Worm (Caenorhabditis elegans): ENCODE measurements around the gene nhr-192.

The nhr-192 gene

DNA sequence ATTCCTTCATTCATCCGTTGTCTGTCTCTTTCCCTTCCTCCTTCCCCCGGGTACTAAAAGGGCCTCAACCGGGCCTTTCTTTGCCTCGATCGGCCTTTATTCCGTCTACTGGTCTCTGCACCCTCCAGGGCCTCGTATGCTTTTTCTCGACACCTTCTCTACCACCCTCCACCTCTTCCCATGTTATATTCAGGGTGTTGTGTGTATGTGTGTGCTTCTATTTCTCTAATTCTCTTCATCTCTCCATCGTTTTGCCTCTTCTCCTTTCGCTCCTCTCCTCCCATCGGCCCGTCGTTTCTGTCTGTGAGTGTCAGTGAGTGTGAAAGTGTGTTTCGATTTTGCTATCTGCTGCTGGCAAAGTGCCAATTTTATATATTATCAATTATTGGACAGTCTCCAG is 30.6 kb downstream of the nhr-192 start (continued):
- TF ChIP-seq ceh-6 (GFP tag; optimal IDR thresholded peaks at IDR 0.05) = peak; percentile 25
- no peak for TF ChIP-seq tbx-7 (tag; optimal IDR thresholded peaks at IDR 0.05)
- no peak for TF ChIP-seq npax-4 (tag; optimal IDR thresholded peaks at IDR 0.05)
- no peak for TF ChIP-seq pag-3 (tag; optimal IDR thresholded peaks at IDR 0.05; ENCODE audit: borderline replicate concordance)
- peak; percentile 31; the same call in 1 of the 2 replicates for TF ChIP-seq sox-2 (GFP tag; IDR thresholded peaks at IDR 0.05)
- TF ChIP-seq hlh-15 (tag; optimal IDR thresholded peaks at IDR 0.05) = no peak
- peak; percentile 29 for TF ChIP-seq ceh-18 (tag; optimal IDR thresholded peaks at IDR 0.05)
- peak; percentile 8 for TF ChIP-seq rnt-1 (tag; optimal IDR thresholded peaks at IDR 0.05)
- TF ChIP-seq pha-2 (tag; optimal IDR thresholded peaks at IDR 0.05) = no peak
- no peak for TF ChIP-seq unc-3 (GFP tag; conservative IDR thresholded peaks at IDR 0.05)
- TF ChIP-seq unc-3 (tag; optimal IDR thresholded peaks at IDR 0.05) = no peak
- TF ChIP-seq hlh-13 (GFP tag; optimal IDR thresholded peaks at IDR 0.05) = no peak
- TF ChIP-seq hlh-8 (tag; optimal IDR thresholded peaks at IDR 0.05) = no peak
- no peak for TF ChIP-seq che-1 (tag; optimal IDR thresholded peaks at IDR 0.05)
- peak; percentile 80 for TF ChIP-seq ceh-34 (tag; optimal IDR thresholded peaks at IDR 0.05)
- TF ChIP-seq ceh-24 (tag; optimal IDR thresholded peaks at IDR 0.05) = no peak
- no peak for TF ChIP-seq sox-4 (tag; optimal IDR thresholded peaks at IDR 0.05)
- TF ChIP-seq ceh-30 (tag; optimal IDR thresholded peaks at IDR 0.05) = peak; percentile 27
- TF ChIP-seq eyg-1 (tag; optimal IDR thresholded peaks at IDR 0.05) = no peak
- TF ChIP-seq unc-55 (GFP tag; optimal IDR thresholded peaks at IDR 0.05) = peak; percentile 40

DNA sequence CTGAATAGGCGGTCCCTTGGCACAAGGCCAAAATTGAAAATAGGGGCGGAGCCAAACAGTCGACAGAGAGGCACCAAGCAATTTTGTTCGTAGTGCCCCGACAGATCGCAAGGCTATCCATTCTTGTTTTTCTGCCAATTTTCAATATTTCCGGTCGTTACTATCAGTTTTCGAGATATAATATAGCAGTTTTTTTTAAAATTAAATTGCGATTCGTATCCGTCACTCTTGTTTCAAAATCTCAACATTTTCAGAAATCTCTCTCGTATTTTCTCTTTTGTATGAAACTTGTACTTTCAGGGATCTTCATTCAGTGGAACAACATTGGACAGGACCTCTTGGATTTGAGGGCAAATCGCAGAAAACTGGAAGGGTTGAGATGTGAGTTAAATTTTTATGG is 33.4 kb downstream of the nhr-192 start, which contains the start of gene F57A8.1:
Gene F57A8.1, plus strand, starts transcription at position 301 of the 400 bp plus-strand sequence.
- TF ChIP-seq nhr-11 (tag; optimal IDR thresholded peaks at IDR 0.05) = no peak
- TF ChIP-seq unc-55 (GFP tag; optimal IDR thresholded peaks at IDR 0.05) = no peak
- TF ChIP-seq C38D4.7 (GFP tag; optimal IDR thresholded peaks at IDR 0.05) = no peak
- TF ChIP-seq sox-2 (GFP tag; IDR thresholded peaks at IDR 0.05) = no peak
- no peak for TF ChIP-seq ceh-22 (tag; optimal IDR thresholded peaks at IDR 0.05)
- TF ChIP-seq unc-3 (GFP tag; conservative IDR thresholded peaks at IDR 0.05) = no peak
- TF ChIP-seq unc-3 (tag; optimal IDR thresholded peaks at IDR 0.05) = no peak
- no peak for TF ChIP-seq ceh-30 (tag; optimal IDR thresholded peaks at IDR 0.05)
- no peak for TF ChIP-seq sox-4 (tag; optimal IDR thresholded peaks at IDR 0.05)
- TF ChIP-seq ref-2 (tag; optimal IDR thresholded peaks at IDR 0.05) = no peak

DNA sequence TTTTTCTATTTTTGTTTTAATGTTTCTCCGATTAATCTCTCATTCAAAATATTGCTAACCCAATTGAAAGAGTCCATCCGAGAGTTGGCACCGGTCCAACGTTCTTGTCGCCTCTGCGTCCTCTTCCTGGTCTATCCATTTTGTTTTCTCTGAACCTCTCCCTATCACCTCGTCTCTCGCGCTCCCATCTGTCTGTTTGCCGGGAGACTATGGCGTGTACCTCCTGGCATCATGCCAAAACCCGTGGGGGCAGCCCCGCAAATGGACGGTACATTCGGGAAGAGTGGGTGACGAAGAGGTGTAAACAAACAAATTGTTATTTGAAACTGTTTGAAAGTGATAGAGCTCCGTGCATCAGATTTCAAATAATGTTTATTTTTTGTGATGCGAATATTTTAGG is 34.2 kb downstream of the nhr-192 start, which contains the start of gene T06E8.2:
Gene T06E8.2, minus strand, starts transcription at position 139 of the 400 bp plus-strand sequence.
- TF ChIP-seq ceh-34 (tag; optimal IDR thresholded peaks at IDR 0.05) (peak; percentile 55), ceh-31 (tag; optimal IDR thresholded peaks at IDR 0.05) (peak; percentile 35), tbx-2 (tag; optimal IDR thresholded peaks at IDR 0.05) (peak; percentile 11), ceh-18 (tag; optimal IDR thresholded peaks at IDR 0.05) (peak; percentile 45), nfya-1 (tag; optimal IDR thresholded peaks at IDR 0.05) (peak; percentile 36), dve-1 (tag; optimal IDR thresholded peaks at IDR 0.05) (no peak), pax-1 (tag; optimal IDR thresholded peaks at IDR 0.05) (no peak)

DNA sequence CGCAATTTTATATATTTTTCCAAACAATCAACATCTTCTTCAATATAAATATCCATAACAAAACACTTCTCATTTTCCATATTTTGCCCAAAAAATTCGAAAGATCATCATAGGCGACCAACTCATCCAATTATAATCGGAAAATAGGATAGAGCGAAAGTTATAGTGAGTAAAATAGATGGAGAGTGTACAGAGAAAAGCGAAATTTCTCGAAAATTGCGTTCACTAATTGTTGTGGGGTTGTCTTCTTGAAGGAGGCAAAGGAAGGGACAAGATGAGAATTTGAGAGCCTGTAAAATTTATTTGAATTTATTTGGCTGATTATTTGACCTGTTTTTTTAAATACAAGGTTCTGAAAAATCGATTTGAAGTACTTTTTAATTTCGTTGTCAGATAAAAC is 34.9 kb downstream of the nhr-192 start:
- peak; percentile 30 for TF ChIP-seq unc-42 (tag; optimal IDR thresholded peaks at IDR 0.05)
- TF ChIP-seq ceh-9 (tag; optimal IDR thresholded peaks at IDR 0.05) = no peak

DNA sequence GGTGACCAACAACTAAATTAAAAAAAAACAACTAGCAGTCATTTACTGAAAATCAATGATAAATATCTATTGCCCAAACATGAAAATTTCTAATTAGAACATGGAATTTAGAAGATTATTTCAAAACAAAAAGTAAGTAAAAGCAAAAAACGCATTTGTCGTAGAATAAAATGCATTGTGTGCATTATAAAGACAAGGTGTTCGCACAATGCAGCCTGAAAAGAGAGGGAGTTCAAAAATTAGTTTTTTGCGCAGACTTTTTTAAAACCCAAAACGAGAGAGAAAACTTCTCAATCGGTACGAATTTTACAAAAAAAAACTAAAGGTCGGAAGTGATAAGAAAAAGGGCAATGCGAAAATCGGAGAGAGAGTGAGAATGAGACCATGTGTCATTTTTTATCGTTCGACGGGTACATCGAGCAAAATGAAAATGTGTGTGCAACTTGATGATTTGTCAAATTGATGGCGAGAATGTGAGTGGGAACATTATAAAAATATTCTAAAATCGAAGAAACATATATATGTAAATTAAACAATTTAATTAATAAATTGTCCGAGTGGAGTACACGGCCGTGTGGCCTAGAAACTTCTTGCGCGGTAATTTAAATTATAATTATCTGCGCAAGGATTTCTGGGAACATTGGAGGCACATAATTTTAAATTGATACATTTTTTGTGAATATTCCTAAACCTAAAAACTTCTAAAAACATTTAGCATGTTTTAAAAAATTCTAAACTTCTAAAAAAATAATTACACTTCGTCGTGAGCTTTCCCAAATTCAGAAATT is 38.9 kb downstream of the nhr-192 start:
- TF ChIP-seq ceh-19 (GFP tag; optimal IDR thresholded peaks at IDR 0.05) (no peak), C08G9.2 (tag; optimal IDR thresholded peaks at IDR 0.05) (peak; percentile 48), ceh-24 (tag; optimal IDR thresholded peaks at IDR 0.05) (no peak), pat-9 (tag; optimal IDR thresholded peaks at IDR 0.05) (no peak), ceh-31 (tag; optimal IDR thresholded peaks at IDR 0.05) (peak; percentile 31), zip-5 (tag; optimal IDR thresholded peaks at IDR 0.05) (peak; percentile 57), ahr-1 (tag; optimal IDR thresholded peaks at IDR 0.05) (no peak), che-1 (tag; optimal IDR thresholded peaks at IDR 0.05) (no peak), ceh-2 (tag; optimal IDR thresholded peaks at IDR 0.05) (peak; percentile 40), K02D7.2 (tag; optimal IDR thresholded peaks at IDR 0.05) (no peak), madf-2 (tag; optimal IDR thresholded peaks at IDR 0.05) (no peak), pha-4 (tag; optimal IDR thresholded peaks at IDR 0.05) (no peak), ceh-18 (tag; optimal IDR thresholded peaks at IDR 0.05) (no peak), ets-4 (tag; optimal IDR thresholded peaks at IDR 0.05) (peak; percentile 13)

All from whole organism, late embryonic.